Worm (Caenorhabditis elegans): ENCODE results near the gene ctsa-4.1.

DNA sequence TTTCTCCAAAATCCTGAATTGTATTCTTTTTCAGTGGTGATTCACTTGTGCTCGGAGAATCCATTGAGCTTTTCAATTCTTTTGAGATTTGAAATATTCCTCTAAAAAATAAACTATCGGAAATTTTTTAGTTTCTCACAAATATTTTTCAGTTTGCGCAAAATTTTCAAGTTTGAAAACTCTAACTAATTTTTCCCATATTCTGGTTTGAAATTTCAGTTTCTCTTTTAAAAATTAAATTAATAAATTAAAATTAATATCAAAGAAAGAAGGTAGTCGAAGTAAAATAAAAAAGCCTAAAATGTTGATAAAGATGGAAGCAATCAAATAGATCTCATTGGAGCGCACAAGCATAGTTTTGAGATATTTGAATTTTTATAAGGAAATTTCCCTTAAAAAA, 14.9 kb upstream of the ctsa-4.1 start, which contains the start of gene C32D5.10:
- TF ChIP-seq F13C5.2 (tag; optimal IDR thresholded peaks at IDR 0.05) (no peak), sea-1 (GFP tag; conservative IDR thresholded peaks at IDR 0.05) (no peak), hmg-4 (GFP tag; optimal IDR thresholded peaks at IDR 0.05) (no peak), flt-1 (GFP tag; IDR thresholded peaks at IDR 0.05) (no peak)
